Worm (Caenorhabditis elegans): ENCODE data around the gene hrpk-2.

Gene hrpk-2

ce11 chrIII:7986585-7987171 is at the start of gene hrpk-2:
Gene hrpk-2 (plus strand): TSS chrIII:7987121.
- TF ChIP-seq nhr-111 (GFP tag; optimal IDR thresholded peaks at IDR 0.05) (no peak), ceh-62 (tag; optimal IDR thresholded peaks at IDR 0.05) (no peak), spr-1 (tag; optimal IDR thresholded peaks at IDR 0.05) (no peak), nhr-77 (tag; optimal IDR thresholded peaks at IDR 0.05) (no peak), hlh-30 (tag; optimal IDR thresholded peaks at IDR 0.05; ENCODE audit: insufficient read depth) (no peak), F26F4.8 (GFP tag; conservative IDR thresholded peaks at IDR 0.05) (no peak), nhr-41 (GFP tag; IDR thresholded peaks at IDR 0.05) (no peak), ceh-32 (tag; optimal IDR thresholded peaks at IDR 0.05; ENCODE audit: poor library complexity) (no peak), gei-8 (GFP tag; optimal IDR thresholded peaks at IDR 0.05) (no peak), lin-15B (tag; optimal IDR thresholded peaks at IDR 0.05) (no peak), R02D3.7 (tag; optimal IDR thresholded peaks at IDR 0.05) (no peak), dmd-9 (GFP tag; IDR thresholded peaks at IDR 0.05) (no peak), saeg-2 (GFP tag; IDR thresholded peaks at IDR 0.05) (no peak), ceh-28 (tag; optimal IDR thresholded peaks at IDR 0.05) (no peak), ceh-20 (GFP tag; IDR thresholded peaks at IDR 0.05) (no peak), php-3 (GFP tag; IDR thresholded peaks at IDR 0.05) (no peak), nhr-48 (tag; optimal IDR thresholded peaks at IDR 0.05) (no peak), lin-13 (GFP tag; optimal IDR thresholded peaks at IDR 0.05) (no peak), pha-4 (GFP tag; IDR thresholded peaks at IDR 0.05) (no peak), pha-4 (tag; optimal IDR thresholded peaks at IDR 0.05) (no peak)

ce11 chrIII:7937548-7937947 is 49.4 kb upstream of the hrpk-2 start, which contains the start of gene C29E4.10:
Gene C29E4.10 (plus strand): TSS chrIII:7937848.
- no peak for TF ChIP-seq ctbp-1 (GFP tag; IDR thresholded peaks at IDR 0.05)
- no peak for TF ChIP-seq nhr-10 (tag; optimal IDR thresholded peaks at IDR 0.05)
- no peak for TF ChIP-seq ztf-7 (tag; optimal IDR thresholded peaks at IDR 0.05)
- TF ChIP-seq nhr-111 (GFP tag; optimal IDR thresholded peaks at IDR 0.05), result no peak
- TF ChIP-seq lsy-2 (tag; optimal IDR thresholded peaks at IDR 0.05), result no peak

- TF ChIP-seq ces-1 (GFP tag; optimal IDR thresholded peaks at IDR 0.05) (no peak), spr-3 (GFP tag; optimal IDR thresholded peaks at IDR 0.05) (no peak), nhr-6 (tag; optimal IDR thresholded peaks at IDR 0.05) (peak; percentile 45), nhr-111 (GFP tag; optimal IDR thresholded peaks at IDR 0.05) (no peak), unc-62 (GFP tag; optimal IDR thresholded peaks at IDR 0.05 in 1 of 2) (no peak), unc-62 (tag; optimal IDR thresholded peaks at IDR 0.05) (no peak), hif-1 (tag; optimal IDR thresholded peaks at IDR 0.05) (peak in 1 of 2 experiments; percentile 27), nhr-11 (tag; optimal IDR thresholded peaks at IDR 0.05) (peak; percentile 11), zag-1 (tag; optimal IDR thresholded peaks at IDR 0.05) (no peak), Y48G9A.11 (GFP tag; IDR thresholded peaks at IDR 0.05) (peak; percentile 94), daf-8 (GFP tag; IDR thresholded peaks at IDR 0.05) (no peak), lsy-2 (tag; optimal IDR thresholded peaks at IDR 0.05) (peak in 1 of 2 experiments; percentile 83), R02D3.7 (tag; optimal IDR thresholded peaks at IDR 0.05) (no peak), nhr-237 (tag; optimal IDR thresholded peaks at IDR 0.05) (no peak), nhr-77 (tag; optimal IDR thresholded peaks at IDR 0.05) (no peak), rbr-2 (tag; optimal IDR thresholded peaks at IDR 0.05) (no peak), nhr-42 (GFP tag; IDR thresholded peaks at IDR 0.05) (no peak), skn-1 (tag; optimal IDR thresholded peaks at IDR 0.05) (no peak), hlh-30 (tag; optimal IDR thresholded peaks at IDR 0.05; ENCODE audit: insufficient read depth) (peak; percentile 79), egl-27 (tag; optimal IDR thresholded peaks at IDR 0.05) (no peak), ZK546.5 (tag; optimal IDR thresholded peaks at IDR 0.05) (no peak), Y105C5A.15 (GFP tag; IDR thresholded peaks at IDR 0.05) (no peak), cey-2 (tag; optimal IDR thresholded peaks at IDR 0.05; ENCODE audit: borderline replicate concordance, insufficient read depth) (no peak), dpl-1 (GFP tag; optimal IDR thresholded peaks at IDR 0.05) (peak; percentile 96), arid-1 (GFP tag; conservative IDR thresholded peaks at IDR 0.05) (no peak), saeg-2 (GFP tag; IDR thresholded peaks at IDR 0.05) (no peak), dve-1 (tag; optimal IDR thresholded peaks at IDR 0.05; ENCODE audit: insufficient read depth) (peak; percentile 26), lin-29 (GFP tag; IDR thresholded peaks at IDR 0.05) (no peak), F44E2.7 (GFP tag; IDR thresholded peaks at IDR 0.05) (no peak), lir-3 (tag; optimal IDR thresholded peaks at IDR 0.05) (no peak), nhr-48 (tag; optimal IDR thresholded peaks at IDR 0.05) (no peak)
Measured at ce11 chrIII:7940819-7941218, 46.1 kb upstream of the hrpk-2 start, which contains the start of gene C29E4.12. Gene C29E4.12 (plus strand): TSS chrIII:7941151.
